Worm (Caenorhabditis elegans) whole organism, mixed stage, embryonic: ENCODE results near the gene T10D4.1.

ENCODE experiments used
- bed-3 ChIP-seq: fragments of 200-800 bp; sonication (Bioruptor generic); optimal IDR thresholded peaks from 3 replicates; lab custom pipeline; 2018; ENCODE audit warnings: mild to moderate bottlenecking, missing genetic modification characterization, moderate library complexity, missing compliant biosample characterization
- blmp-1 ChIP-seq: fragments of 150-350 bp; optimal IDR thresholded peaks from 2 replicates; lab custom pipeline; 2014; ENCODE audit warnings: missing biosample characterization, missing genetic modification characterization
- ceh-43 ChIP-seq: fragments of 200-800 bp; sonication (Bioruptor generic); optimal IDR thresholded peaks from 2 replicates; lab custom pipeline; 2018; ENCODE audit warnings: mild to moderate bottlenecking, missing genetic modification characterization, moderate library complexity, missing compliant biosample characterization
- ces-1 ChIP-seq: fragments of 150-350 bp; optimal IDR thresholded peaks from 2 replicates; lab custom pipeline; 2014; ENCODE audit warnings: missing biosample characterization, missing genetic modification reagents, missing genetic modification characterization
- flh-1 ChIP-seq: fragments of 200-800 bp; sonication (Bioruptor generic); optimal IDR thresholded peaks from 2 replicates; lab custom pipeline; 2018; ENCODE audit warnings: mild to moderate bottlenecking, missing genetic modification characterization, moderate library complexity, missing compliant biosample characterization
- lin-13 ChIP-seq: fragments of 150-350 bp; optimal IDR thresholded peaks from 2 replicates; lab custom pipeline; 2014; ENCODE audit warnings: missing biosample characterization, missing genetic modification characterization
- mab-5 ChIP-seq: fragments of 150-350 bp; optimal IDR thresholded peaks from 2 replicates; lab custom pipeline; 2014; ENCODE audit warnings: missing biosample characterization, missing genetic modification characterization
- nhr-237 ChIP-seq: fragments of 150-350 bp; optimal IDR thresholded peaks from 2 replicates; lab custom pipeline; 2014; ENCODE audit warnings: missing biosample characterization, missing genetic modification characterization
- nhr-28 ChIP-seq: fragments of 150-350 bp; optimal IDR thresholded peaks from 2 replicates; lab custom pipeline; 2014; ENCODE audit warnings: missing biosample characterization, missing genetic modification characterization
- nhr-76 ChIP-seq: sonication (generic microtip); optimal IDR thresholded peaks from 2 replicates; lab custom pipeline; 2017; ENCODE audit warnings: missing biosample characterization, missing genetic modification characterization
- unc-120 ChIP-seq: sonication (generic microtip); optimal IDR thresholded peaks from 2 replicates; lab custom pipeline; 2017; ENCODE audit warnings: missing genetic modification characterization, missing compliant biosample characterization; ENCODE audit not compliant: poor library complexity, severe bottlenecking
- unc-39 ChIP-seq: fragments of 150-350 bp; optimal IDR thresholded peaks from 2 replicates; lab custom pipeline; 2014; ENCODE audit warnings: missing biosample characterization, missing genetic modification characterization
- unc-62 ChIP-seq: fragments of 150-350 bp; optimal IDR thresholded peaks from 2 replicates; lab custom pipeline; 2014; ENCODE audit warnings: missing biosample characterization, missing genetic modification reagents, missing genetic modification characterization
- ztf-11 ChIP-seq: fragments of 150-350 bp; optimal IDR thresholded peaks from 2 replicates; lab custom pipeline; 2014; ENCODE audit warnings: missing biosample characterization, missing genetic modification characterization

DNA sequence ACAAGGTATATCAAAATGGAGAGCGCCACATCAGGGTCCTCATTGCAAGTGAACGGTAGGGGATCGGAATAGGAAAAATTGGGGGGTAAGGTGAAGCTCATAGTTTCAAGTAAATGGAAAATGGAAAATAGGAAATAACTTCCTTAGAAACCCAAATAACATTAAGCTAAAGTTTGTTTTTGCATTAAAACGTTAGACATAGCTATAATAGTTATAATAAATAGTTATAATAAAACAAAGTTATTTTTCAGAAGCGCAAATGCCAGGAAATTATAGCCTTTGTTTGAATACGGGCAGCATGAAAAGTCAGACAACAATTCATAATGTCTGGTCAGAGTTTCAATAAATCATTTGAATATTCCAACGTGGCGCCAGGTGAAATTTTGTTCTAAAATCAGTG lies 49.4 kb upstream of the T10D4.1 start, which contains the start of gene srg-24:
- TF ChIP-seq unc-39 (no peak), nhr-76 (tag; lab: Kevin White, UChicago) (no peak), unc-62 (GFP tag; lab: Kevin White, UChicago) (no peak), unc-120 (tag; lab: Kevin White, UChicago) (no peak), nhr-237 (tag; lab: Kevin White, UChicago) (no peak), flh-1 (GFP tag; lab: Kevin White, UChicago) (no peak), lin-13 (tag; lab: Kevin White, UChicago) (no peak), ceh-43 (GFP tag; lab: Kevin White, UChicago) (no peak), blmp-1 (no peak), mab-5 (no peak), ztf-11 (tag; lab: Kevin White, UChicago) (no peak), bed-3 (GFP tag; lab: Kevin White, UChicago) (no peak), nhr-28 (tag; lab: Kevin White, UChicago) (no peak), ces-1 (GFP tag; lab: Kevin White, UChicago) (no peak)
